Worm (Caenorhabditis elegans) whole organism, L3 larva: ENCODE measurements around the gene gldi-1.

ENCODE experiments used
- R02D3.7 ChIP-seq: fragments of 150-350 bp; optimal IDR thresholded peaks from 2 replicates; lab custom pipeline; 2014; ENCODE audit warnings: missing biosample characterization, missing genetic modification characterization
- ZK546.5 ChIP-seq: sonication (generic microtip); optimal IDR thresholded peaks from 2 replicates; lab custom pipeline; 2017; ENCODE audit warnings: missing biosample characterization, missing genetic modification characterization
- aly-2 ChIP-seq: fragments of 150-350 bp; optimal IDR thresholded peaks from 2 replicates; lab custom pipeline; 2014; ENCODE audit warnings: missing biosample characterization, missing genetic modification characterization
- ama-1 ChIP-seq: fragments of 150-350 bp; optimal IDR thresholded peaks from 2 replicates; lab custom pipeline; 2018
- ceh-16 ChIP-seq: sonication (generic microtip); optimal IDR thresholded peaks from 2 replicates; lab custom pipeline; 2017; ENCODE audit warnings: missing biosample characterization, missing genetic modification characterization
- ceh-28 ChIP-seq: fragments of 150-350 bp; optimal IDR thresholded peaks from 2 replicates; lab custom pipeline; 2014; ENCODE audit warnings: missing biosample characterization, missing genetic modification reagents, missing genetic modification characterization
- ceh-82 ChIP-seq: fragments of 150-350 bp; optimal IDR thresholded peaks from 2 replicates; lab custom pipeline; 2014; ENCODE audit warnings: missing biosample characterization, missing genetic modification characterization
- ceh-9 ChIP-seq: sonication (generic microtip); optimal IDR thresholded peaks from 2 replicates; lab custom pipeline; 2018; ENCODE audit warnings: missing biosample characterization, missing genetic modification characterization
- daf-12 ChIP-seq: fragments of 150-350 bp; optimal IDR thresholded peaks from 2 replicates; lab custom pipeline; 2014; ENCODE audit warnings: missing biosample characterization, missing genetic modification reagents, missing genetic modification characterization
- egl-27 ChIP-seq: sonication (generic microtip); optimal IDR thresholded peaks from 4 replicates; lab custom pipeline; 2017; ENCODE audit warnings: missing biosample characterization, missing genetic modification reagents, missing genetic modification characterization
- egl-5 ChIP-seq: fragments of 150-350 bp; optimal IDR thresholded peaks from 2 replicates; lab custom pipeline; 2017; ENCODE audit warnings: missing biosample characterization, missing genetic modification reagents, missing genetic modification characterization, inconsistent platforms
- elt-1 ChIP-seq: fragments of 150-350 bp; optimal IDR thresholded peaks from 2 replicates; lab custom pipeline; 2014; ENCODE audit warnings: missing biosample characterization, missing genetic modification characterization
- elt-2 ChIP-seq: sonication (generic microtip); optimal IDR thresholded peaks from 2 replicates; lab custom pipeline; 2016; ENCODE audit warnings: missing genetic modification reagents, mild to moderate bottlenecking, missing genetic modification characterization, missing compliant biosample characterization
- elt-3 ChIP-seq, 3 experiments: fragments of 150-350 bp in 1 of 3; sonication (generic microtip) in 2 of 3; optimal IDR thresholded peaks; 2 replicates in 2 of 3; 4 replicates in 1 of 3; lab custom pipeline; 2014 to 2017; ENCODE audit warnings: missing biosample characterization in 3 of 3, missing genetic modification characterization in 3 of 3
- eor-1 ChIP-seq, 2 experiments: fragments of 150-350 bp; optimal IDR thresholded peaks; 2 replicates each; lab custom pipeline; 2014 to 2018; ENCODE audit warnings: missing biosample characterization in 2 of 2, missing genetic modification characterization in 2 of 2
- fkh-2 ChIP-seq: fragments of 150-350 bp; optimal IDR thresholded peaks from 2 replicates; lab custom pipeline; 2014; ENCODE audit warnings: missing biosample characterization, missing genetic modification reagents, missing genetic modification characterization
- fos-1 ChIP-seq: fragments of 150-350 bp; optimal IDR thresholded peaks from 2 replicates; lab custom pipeline; 2014; ENCODE audit warnings: missing biosample characterization, missing genetic modification characterization
- hmg-11 ChIP-seq: sonication (generic microtip); optimal IDR thresholded peaks from 2 replicates; lab custom pipeline; 2016; ENCODE audit warnings: missing genetic modification characterization, missing compliant biosample characterization
- jun-1 ChIP-seq: fragments of 150-350 bp; optimal IDR thresholded peaks from 2 replicates; lab custom pipeline; 2014; ENCODE audit warnings: missing biosample characterization, missing genetic modification reagents, missing genetic modification characterization
- lin-15B ChIP-seq: fragments of 150-350 bp; optimal IDR thresholded peaks from 2 replicates; lab custom pipeline; 2014; ENCODE audit warnings: missing biosample characterization, missing genetic modification characterization
- lin-39 ChIP-seq: fragments of 150-350 bp; optimal IDR thresholded peaks from 2 replicates; lab custom pipeline; 2018; ENCODE audit warnings: missing biosample characterization, missing genetic modification reagents, missing genetic modification characterization
- lsy-12 ChIP-seq: sonication (generic microtip); optimal IDR thresholded peaks from 2 replicates; lab custom pipeline; 2016; ENCODE audit warnings: mild to moderate bottlenecking, missing genetic modification characterization, missing compliant biosample characterization
- mdl-1 ChIP-seq: fragments of 150-350 bp; optimal IDR thresholded peaks from 2 replicates; lab custom pipeline; 2014; ENCODE audit warnings: missing biosample characterization, missing genetic modification characterization
- mml-1 ChIP-seq: fragments of 150-350 bp; sonication (generic microtip); optimal IDR thresholded peaks from 3 replicates; lab custom pipeline; 2014; ENCODE audit warnings: missing biosample characterization, missing genetic modification characterization
- nfya-1 ChIP-seq: sonication (generic microtip); optimal IDR thresholded peaks from 2 replicates; lab custom pipeline; 2017; ENCODE audit warnings: missing genetic modification characterization, mild to moderate bottlenecking, missing compliant biosample characterization, antibody characterized with exemption, moderate library complexity; ENCODE audit not compliant: insufficient read depth
- nhr-11 ChIP-seq: fragments of 150-350 bp; optimal IDR thresholded peaks from 2 replicates; lab custom pipeline; 2014; ENCODE audit warnings: missing biosample characterization, missing genetic modification characterization
- nhr-12 ChIP-seq: fragments of 150-350 bp; optimal IDR thresholded peaks from 2 replicates; lab custom pipeline; 2014; ENCODE audit warnings: missing biosample characterization, missing genetic modification characterization
- nhr-23 ChIP-seq: fragments of 150-350 bp; optimal IDR thresholded peaks from 2 replicates; lab custom pipeline; 2014; ENCODE audit warnings: missing biosample characterization, missing genetic modification reagents, missing genetic modification characterization
- nhr-237 ChIP-seq: fragments of 150-350 bp; optimal IDR thresholded peaks from 2 replicates; lab custom pipeline; 2014; ENCODE audit warnings: missing biosample characterization, missing genetic modification characterization
- nhr-25 ChIP-seq: sonication (generic microtip); optimal IDR thresholded peaks from 2 replicates; lab custom pipeline; 2017; ENCODE audit warnings: missing biosample characterization, missing genetic modification characterization
- nhr-43 ChIP-seq: sonication (generic microtip); optimal IDR thresholded peaks from 2 replicates; lab custom pipeline; 2016; ENCODE audit warnings: mild to moderate bottlenecking, missing genetic modification characterization, missing compliant biosample characterization; ENCODE audit not compliant: poor library complexity, severe bottlenecking
- nhr-67 ChIP-seq: fragments of 150-350 bp; optimal IDR thresholded peaks from 2 replicates; lab custom pipeline; 2014; ENCODE audit warnings: missing biosample characterization, missing genetic modification characterization
- nhr-76 ChIP-seq: fragments of 150-350 bp; sonication (generic microtip); optimal IDR thresholded peaks from 5 replicates; lab custom pipeline; 2014; ENCODE audit warnings: missing biosample characterization, missing genetic modification characterization
- nhr-77 ChIP-seq: fragments of 150-350 bp; optimal IDR thresholded peaks from 2 replicates; lab custom pipeline; 2014; ENCODE audit warnings: missing biosample characterization, missing genetic modification characterization
- pha-4 ChIP-seq: fragments of 150-350 bp; optimal IDR thresholded peaks from 2 replicates; lab custom pipeline; 2014; ENCODE audit warnings: missing biosample characterization, missing genetic modification reagents, missing genetic modification characterization
- pqm-1 ChIP-seq: fragments of 150-350 bp; optimal IDR thresholded peaks from 2 replicates; lab custom pipeline; 2017; ENCODE audit warnings: missing biosample characterization, missing genetic modification characterization, inconsistent platforms
- sea-2 ChIP-seq: fragments of 150-350 bp; sonication (generic microtip); optimal IDR thresholded peaks from 4 replicates; lab custom pipeline; 2014; ENCODE audit warnings: missing biosample characterization, missing genetic modification reagents, missing genetic modification characterization
- skn-1 ChIP-seq: fragments of 150-350 bp; optimal IDR thresholded peaks from 2 replicates; lab custom pipeline; 2014; ENCODE audit warnings: missing biosample characterization, missing genetic modification characterization
- snpc-4 ChIP-seq: fragments of 150-350 bp; optimal IDR thresholded peaks from 2 replicates; lab custom pipeline; 2014; ENCODE audit warnings: missing biosample characterization, missing genetic modification characterization
- unc-39 ChIP-seq: sonication (generic microtip); optimal IDR thresholded peaks from 4 replicates; lab custom pipeline; 2017; ENCODE audit warnings: missing biosample characterization, missing genetic modification characterization
- unc-62 ChIP-seq: fragments of 150-350 bp; sonication (generic microtip); optimal IDR thresholded peaks from 4 replicates; lab custom pipeline; 2014; ENCODE audit warnings: missing biosample characterization, missing genetic modification reagents, missing genetic modification characterization
- zag-1 ChIP-seq: fragments of 150-350 bp; optimal IDR thresholded peaks from 2 replicates; lab custom pipeline; 2014; ENCODE audit warnings: missing biosample characterization, missing genetic modification characterization
- ztf-11 ChIP-seq: fragments of 150-350 bp; optimal IDR thresholded peaks from 2 replicates; lab custom pipeline; 2014; ENCODE audit warnings: missing biosample characterization, missing genetic modification characterization
- ztf-4 ChIP-seq: fragments of 150-350 bp; optimal IDR thresholded peaks from 2 replicates; lab custom pipeline; 2014; ENCODE audit warnings: missing biosample characterization, missing genetic modification characterization

Gene gldi-1

ce11 chrII:502638-503037, 18.5 kb upstream of the gldi-1 start:
- TF ChIP-seq fos-1 (tag; lab: Kevin White, UChicago) (no peak), nfya-1 (no peak), mdl-1 (tag; lab: Kevin White, UChicago) (no peak), nhr-76 (tag; lab: Kevin White, UChicago) (no peak), elt-1 (tag; lab: Kevin White, UChicago) (no peak), daf-12 (tag; lab: Kevin White, UChicago) (no peak), skn-1 (tag; lab: Kevin White, UChicago) (no peak), lin-39 (no peak), mml-1 (no peak), unc-39 (tag; lab: Kevin White, UChicago) (no peak), jun-1 (tag; lab: Kevin White, UChicago) (no peak), lin-15B (tag; lab: Kevin White, UChicago) (no peak), ama-1 (lab: Kevin White, UChicago) (no peak), ztf-11 (no peak), nhr-25 (tag; lab: Kevin White, UChicago) (no peak), sea-2 (GFP tag; lab: Kevin White, UChicago) (no peak), egl-27 (tag; lab: Kevin White, UChicago) (no peak)

- TF ChIP-seq R02D3.7 (tag; lab: Kevin White, UChicago) (no peak), nhr-43 (tag; lab: Kevin White, UChicago) (no peak), nhr-67 (tag; lab: Kevin White, UChicago) (no peak), nhr-11 (tag; lab: Kevin White, UChicago) (no peak), nhr-23 (tag; lab: Kevin White, UChicago) (no peak), egl-5 (tag; lab: Kevin White, UChicago) (no peak), ceh-28 (tag; lab: Kevin White, UChicago) (no peak), jun-1 (tag; lab: Kevin White, UChicago) (no peak), elt-2 (tag; lab: Kevin White, UChicago) (no peak), fkh-2 (tag; lab: Kevin White, UChicago) (no peak), mdl-1 (tag; lab: Kevin White, UChicago) (no peak), pha-4 (tag; lab: Kevin White, UChicago) (no peak), nhr-76 (tag; lab: Kevin White, UChicago) (no peak), eor-1 (tag; optimal IDR thresholded peaks at IDR 0.05; lab: Kevin White, UChicago) (no peak), nfya-1 (no peak), ZK546.5 (tag; lab: Kevin White, UChicago) (no peak), lin-39 (no peak), lsy-12 (tag; lab: Kevin White, UChicago) (no peak), daf-12 (tag; lab: Kevin White, UChicago) (no peak)
Observed at ce11 chrII:495124-495523, 10.9 kb upstream of the gldi-1 start, which contains the start of gene sms-5. TSS of gene sms-5 (plus strand) at chrII:495424.

ce11 chrII:475890-476420, 8.2 kb downstream of the gldi-1 start, which contains the start of gene nsun-1:
TSS of gene nsun-1 (minus strand) at chrII:475940.
- no peak for TF ChIP-seq lsy-12 (tag; lab: Kevin White, UChicago)
- TF ChIP-seq ceh-82 (tag; lab: Kevin White, UChicago) = no peak
- TF ChIP-seq nhr-25 (tag; lab: Kevin White, UChicago) = peak; percentile 31
- peak; percentile 19 for TF ChIP-seq skn-1 (tag; lab: Kevin White, UChicago)
- TF ChIP-seq eor-1 (tag; optimal IDR thresholded peaks at IDR 0.05; lab: Kevin White, UChicago) = no peak
- TF ChIP-seq nhr-12 = no peak
- TF ChIP-seq ztf-4 (tag; lab: Kevin White, UChicago) = no peak
- no peak for TF ChIP-seq ztf-11
- TF ChIP-seq elt-2 (tag; lab: Kevin White, UChicago) = peak; percentile 12
- no peak for TF ChIP-seq egl-27 (tag; lab: Kevin White, UChicago)
- no peak for TF ChIP-seq unc-62 (GFP tag; lab: Kevin White, UChicago)
- TF ChIP-seq pqm-1 (tag; lab: Kevin White, UChicago) = no peak
- TF ChIP-seq ZK546.5 (tag; lab: Kevin White, UChicago) = no peak
- peak; percentile 28 for TF ChIP-seq egl-5 (tag; lab: Kevin White, UChicago)
- TF ChIP-seq aly-2 = no peak
- no peak for TF ChIP-seq ceh-16 (tag; lab: Kevin White, UChicago)
- TF ChIP-seq hmg-11 = peak; percentile 21
- TF ChIP-seq daf-12 (tag; lab: Kevin White, UChicago) = no peak
- no peak for TF ChIP-seq fos-1 (tag; lab: Kevin White, UChicago)
- no peak for TF ChIP-seq R02D3.7 (tag; lab: Kevin White, UChicago)
- TF ChIP-seq ama-1 (lab: Kevin White, UChicago) = no peak
- no peak for TF ChIP-seq zag-1 (tag; lab: Kevin White, UChicago)
- no peak for TF ChIP-seq mml-1
- peak; percentile 24 for TF ChIP-seq nhr-23 (tag; lab: Kevin White, UChicago)
- TF ChIP-seq sea-2 (GFP tag; lab: Kevin White, UChicago) = no peak
- TF ChIP-seq elt-3 (tag; optimal IDR thresholded peaks at IDR 0.05; lab: Kevin White, UChicago) = no peak
- TF ChIP-seq elt-1 (tag; lab: Kevin White, UChicago) = no peak
- TF ChIP-seq snpc-4 (tag; lab: Kevin White, UChicago) = no peak
- TF ChIP-seq nhr-67 (tag; lab: Kevin White, UChicago) = no peak
- TF ChIP-seq lin-39 = peak; percentile 31
- peak; percentile 64 for TF ChIP-seq nfya-1
- no peak for TF ChIP-seq unc-39 (tag; lab: Kevin White, UChicago)
- TF ChIP-seq jun-1 (tag; lab: Kevin White, UChicago) = no peak
- TF ChIP-seq nhr-77 (tag; lab: Kevin White, UChicago) = no peak
- peak; percentile 88 for TF ChIP-seq lin-15B (tag; lab: Kevin White, UChicago)
- no peak for TF ChIP-seq nhr-237 (tag; lab: Kevin White, UChicago)
- no peak for TF ChIP-seq ceh-9 (tag; lab: Kevin White, UChicago)
- TF ChIP-seq nhr-43 (tag; lab: Kevin White, UChicago) = no peak
- TF ChIP-seq ceh-28 (tag; lab: Kevin White, UChicago) = peak; percentile 33
- TF ChIP-seq mdl-1 (tag; lab: Kevin White, UChicago) = no peak
- TF ChIP-seq fkh-2 (tag; lab: Kevin White, UChicago) = no peak
